Fruit fly (Drosophila melanogaster) whole organism, wandering third instar larva: Measurements from ENCODE around the gene CG8043.

Experiments used
- Abd-B ChIP-seq: fragments of >200 bp; optimal IDR thresholded peaks from 2 replicates; lab custom pipeline; 2017; ENCODE audit warnings: missing biosample characterization, missing genetic modification characterization
- CG32264 ChIP-seq: fragments of 200-800 bp; sonication (Bioruptor generic); optimal IDR thresholded peaks from 2 replicates; lab custom pipeline; 2016; ENCODE audit warnings: missing biosample characterization, missing genetic modification characterization
- CG9705 ChIP-seq: fragments of 200-800 bp; sonication (Bioruptor generic); optimal IDR thresholded peaks from 2 replicates; lab custom pipeline; 2018; ENCODE audit warnings: missing biosample characterization, mild to moderate bottlenecking, missing genetic modification characterization
- CrebA ChIP-seq: fragments of 200-800 bp; sonication (Bioruptor generic); optimal IDR thresholded peaks from 2 replicates; lab custom pipeline; 2016; ENCODE audit warnings: missing biosample characterization, mild to moderate bottlenecking, missing genetic modification characterization, borderline replicate concordance
- Dfd ChIP-seq: fragments of >200 bp; optimal IDR thresholded peaks from 2 replicates; lab custom pipeline; 2017; ENCODE audit warnings: missing biosample characterization, missing genetic modification characterization
- Dif ChIP-seq: fragments of 200-275, 200-300 bp; sonication (Bioruptor generic); optimal IDR thresholded peaks from 2 replicates; lab custom pipeline; 2018; ENCODE audit warnings: missing biosample characterization, missing genetic modification characterization; ENCODE audit not compliant: partially characterized antibody
- GATAd ChIP-seq: sonication (Bioruptor generic); optimal IDR thresholded peaks from 2 replicates; lab custom pipeline; 2016; ENCODE audit warnings: missing biosample characterization, missing genetic modification characterization
- HLH106 ChIP-seq: fragments of 200-800 bp; optimal IDR thresholded peaks from 3 replicates; lab custom pipeline; 2019; ENCODE audit warnings: missing biosample characterization, mild to moderate bottlenecking, missing genetic modification characterization, moderate library complexity
- Hnf4 ChIP-seq: fragments of 200-800 bp; sonication (Bioruptor generic); optimal IDR thresholded peaks from 2 replicates; lab custom pipeline; 2016; ENCODE audit warnings: missing biosample characterization, mild to moderate bottlenecking, missing genetic modification characterization
- Hr78 ChIP-seq: fragments of >200 bp; optimal IDR thresholded peaks from 2 replicates; lab custom pipeline; 2017; ENCODE audit warnings: missing biosample characterization, missing genetic modification characterization
- Jra ChIP-seq: sonication (Bioruptor generic); optimal IDR thresholded peaks from 2 replicates; lab custom pipeline; 2016; ENCODE audit warnings: missing biosample characterization, missing genetic modification characterization
- N ChIP-seq: fragments of >200 bp; optimal IDR thresholded peaks from 2 replicates; lab custom pipeline; 2018; ENCODE audit warnings: missing biosample characterization, missing external identifiers, missing genetic modification characterization
- OdsH ChIP-seq: fragments of 200-800 bp; sonication (Bioruptor generic); optimal IDR thresholded peaks from 2 replicates; lab custom pipeline; 2016; ENCODE audit warnings: missing biosample characterization, mild to moderate bottlenecking, missing genetic modification characterization
- Rel ChIP-seq, 2 experiments: fragments of 200-800 bp; sonication (Bioruptor generic) in 1 of 2; optimal IDR thresholded peaks; 2 replicates in 1 of 2; 3 replicates in 1 of 2; lab custom pipeline; 2016 to 2019; ENCODE audit warnings: mild to moderate bottlenecking in 2 of 2, missing biosample characterization in 2 of 2, missing genetic modification characterization in 2 of 2, moderate library complexity in 1 of 2
- Sp1 ChIP-seq: fragments of 200-800 bp; sonication (Bioruptor generic); optimal IDR thresholded peaks from 3 replicates; lab custom pipeline; 2019; ENCODE audit warnings: missing biosample characterization, mild to moderate bottlenecking, missing genetic modification characterization, moderate library complexity
- Vsx2 ChIP-seq: fragments of 200-300, 225-300 bp; sonication (Bioruptor generic); optimal IDR thresholded peaks from 2 replicates; lab custom pipeline; 2018; ENCODE audit warnings: missing biosample characterization, missing genetic modification characterization; ENCODE audit not compliant: partially characterized antibody
- br ChIP-seq: fragments of 200-800 bp; sonication (Bioruptor generic); optimal IDR thresholded peaks from 2 replicates; lab custom pipeline; 2016; ENCODE audit warnings: missing biosample characterization, missing genetic modification characterization
- brk ChIP-seq: fragments of 200-800 bp; sonication (Bioruptor generic); optimal IDR thresholded peaks from 2 replicates; lab custom pipeline; 2016; ENCODE audit warnings: missing biosample characterization, mild to moderate bottlenecking, missing genetic modification characterization
- dl ChIP-seq, 2 experiments: fragments of 175-275, 200-275 bp in 1 of 2; fragments of 200-275 bp in 1 of 2; sonication (Bioruptor generic); optimal IDR thresholded peaks; lab custom pipeline; 2018; ENCODE audit warnings: mild to moderate bottlenecking in 2 of 2, missing biosample characterization in 2 of 2, missing genetic modification characterization in 2 of 2, moderate library complexity in 2 of 2; ENCODE audit not compliant: partially characterized antibody in 2 of 2, insufficient read depth in 1 of 2
- dsf ChIP-seq: sonication (Bioruptor generic); optimal IDR thresholded peaks from 2 replicates; lab custom pipeline; 2016; ENCODE audit warnings: missing biosample characterization, missing genetic modification characterization, borderline replicate concordance
- ey ChIP-seq: fragments of 200-800 bp; sonication (Bioruptor generic); optimal IDR thresholded peaks from 2 replicates; lab custom pipeline; 2016; ENCODE audit warnings: missing biosample characterization, missing genetic modification characterization
- foxo ChIP-seq, 2 experiments: fragments of 200-800 bp; sonication (Bioruptor generic); optimal IDR thresholded peaks; 2 replicates in 1 of 2; 3 replicates in 1 of 2; lab custom pipeline; 2016 to 2017; ENCODE audit warnings: missing biosample characterization in 2 of 2, missing genetic modification characterization in 2 of 2
- fru ChIP-seq: fragments of 200-800 bp; sonication (Bioruptor generic); optimal IDR thresholded peaks from 3 replicates; lab custom pipeline; 2016; ENCODE audit warnings: missing biosample characterization, mild to moderate bottlenecking, missing genetic modification characterization
- h ChIP-seq: fragments of 200-800 bp; sonication (Bioruptor generic); optimal IDR thresholded peaks from 3 replicates; lab custom pipeline; 2016; ENCODE audit warnings: missing biosample characterization, mild to moderate bottlenecking, missing genetic modification characterization
- lola ChIP-seq: fragments of >200 bp; optimal IDR thresholded peaks from 2 replicates; lab custom pipeline; 2017; ENCODE audit warnings: missing biosample characterization, missing genetic modification characterization
- pan ChIP-seq: fragments of >200 bp; optimal IDR thresholded peaks from 2 replicates; lab custom pipeline; 2017
- rgr ChIP-seq: fragments of 200-800 bp; sonication (Bioruptor generic); optimal IDR thresholded peaks from 3 replicates; lab custom pipeline; 2016; ENCODE audit warnings: missing biosample characterization, mild to moderate bottlenecking, missing genetic modification characterization
- sage ChIP-seq: fragments of 200-800 bp; sonication (Bioruptor generic); optimal IDR thresholded peaks from 2 replicates; lab custom pipeline; 2016; ENCODE audit warnings: missing biosample characterization, mild to moderate bottlenecking, missing genetic modification characterization
- sv ChIP-seq: fragments of 200-800 bp; sonication (Bioruptor generic); optimal IDR thresholded peaks from 3 replicates; lab custom pipeline; 2016; ENCODE audit warnings: missing biosample characterization, missing genetic modification characterization
- woc ChIP-seq: sonication (Bioruptor generic); optimal IDR thresholded peaks from 2 replicates; lab custom pipeline; 2016; ENCODE audit warnings: missing biosample characterization, mild to moderate bottlenecking, missing genetic modification characterization

The CG8043 gene

DNA sequence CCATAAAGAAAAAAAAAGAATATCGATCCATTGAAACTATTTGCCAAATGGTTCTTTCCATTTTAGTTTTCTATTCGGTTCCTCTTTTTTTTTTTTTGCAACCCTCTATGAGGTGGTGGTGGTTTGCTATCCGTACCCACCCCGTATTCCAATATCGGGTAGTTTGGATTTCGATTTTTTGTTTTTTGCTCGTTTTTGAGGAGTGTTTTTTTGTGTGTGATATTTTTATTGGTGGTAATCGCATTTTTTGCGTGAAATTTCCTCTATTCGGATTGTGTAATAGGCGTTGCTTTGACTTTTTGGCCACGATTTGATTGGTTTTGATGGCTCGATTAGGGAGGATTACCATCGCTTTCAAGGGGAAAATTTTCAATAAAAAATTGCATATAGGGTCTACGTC lies 9.7 kb downstream of the CG8043 start:
- TF ChIP-seq dsf (GFP tag; lab: Kevin White, UChicago) (no peak), Dif (GFP tag; lab: Kevin White, UChicago) (no peak), Jra (GFP tag; lab: Kevin White, UChicago) (no peak), woc (GFP tag; lab: Kevin White, UChicago) (no peak), CG9705 (GFP tag; lab: Kevin White, UChicago) (no peak), Hnf4 (GFP tag; lab: Kevin White, UChicago) (no peak)

DNA sequence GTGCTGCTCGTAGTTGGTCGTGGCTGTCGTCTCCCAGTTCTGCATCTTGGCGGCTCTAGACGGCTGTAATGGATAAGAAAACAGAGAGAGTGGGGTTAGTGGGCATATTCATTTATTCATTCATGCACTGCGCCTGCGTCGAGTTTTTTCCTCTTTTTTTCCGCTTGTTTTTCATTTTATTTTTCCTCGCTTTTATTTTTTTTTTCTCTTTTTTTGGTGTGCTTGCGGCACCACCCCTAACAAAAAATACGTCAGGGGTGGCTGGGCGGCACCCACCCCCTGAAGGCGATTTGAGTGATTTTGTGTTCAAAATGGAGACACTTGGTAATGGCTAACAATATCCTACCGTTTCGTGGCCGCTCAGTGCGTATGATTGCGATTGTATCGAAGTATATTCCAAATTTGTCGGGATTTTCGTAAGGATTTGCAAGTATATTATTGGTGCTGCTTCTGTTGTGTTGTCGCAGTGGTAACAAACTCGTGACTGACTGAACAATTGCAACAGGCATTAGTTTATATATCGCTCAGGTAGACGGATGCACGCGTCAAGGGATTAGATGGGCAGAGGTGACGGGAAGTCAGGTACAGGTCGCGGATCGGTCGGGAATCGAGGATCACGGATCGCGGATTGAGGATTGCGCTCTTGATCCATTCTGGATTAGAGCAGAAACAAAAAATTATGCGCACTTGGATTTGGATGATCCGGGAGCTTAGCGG lies 17.6 kb downstream of the CG8043 start:
- TF ChIP-seq sv (GFP tag; lab: Kevin White, UChicago) (no peak), CG32264 (GFP tag; lab: Kevin White, UChicago) (no peak), rgr (GFP tag; lab: Kevin White, UChicago) (no peak), CrebA (GFP tag; lab: Kevin White, UChicago) (peak; percentile 39), OdsH (GFP tag; lab: Kevin White, UChicago) (no peak), Sp1 (peak; percentile 79), Hr78 (GFP tag; lab: Kevin White, UChicago) (no peak), CG9705 (GFP tag; lab: Kevin White, UChicago) (no peak), HLH106 (tag; lab: Kevin White, UChicago) (no peak)

DNA sequence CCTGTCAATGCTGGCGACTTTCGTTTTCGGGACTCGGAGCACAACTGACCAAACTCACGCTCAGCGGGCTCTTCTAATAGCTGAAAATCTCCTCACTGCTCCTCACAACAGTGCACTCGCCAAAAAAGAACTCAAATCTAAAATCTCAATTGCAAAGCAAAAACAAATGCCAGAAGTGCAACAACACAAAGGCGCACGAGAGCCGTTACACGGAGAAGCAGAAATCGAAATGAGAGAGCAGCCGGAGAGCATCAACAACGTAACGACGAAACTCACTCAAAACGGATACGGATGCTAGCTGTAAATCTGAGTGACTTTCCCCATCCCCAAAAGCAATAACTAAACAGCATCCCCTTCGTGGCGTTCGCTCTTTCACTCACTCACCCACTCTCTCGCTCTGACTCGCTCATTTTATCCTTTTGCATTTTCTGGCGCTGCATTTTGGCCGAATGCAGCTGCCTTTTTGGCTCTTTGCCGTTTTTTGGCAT lies 21.1 kb downstream of the CG8043 start, which contains the start of gene hb:
Gene hb, minus strand, starts transcription at position 51 of the 488 bp plus-strand sequence.
- TF ChIP-seq fru (GFP tag; lab: Kevin White, UChicago) (no peak), Vsx2 (GFP tag; lab: Kevin White, UChicago) (no peak), HLH106 (tag; lab: Kevin White, UChicago) (no peak), OdsH (GFP tag; lab: Kevin White, UChicago) (no peak), brk (GFP tag; lab: Kevin White, UChicago) (no peak)

DNA sequence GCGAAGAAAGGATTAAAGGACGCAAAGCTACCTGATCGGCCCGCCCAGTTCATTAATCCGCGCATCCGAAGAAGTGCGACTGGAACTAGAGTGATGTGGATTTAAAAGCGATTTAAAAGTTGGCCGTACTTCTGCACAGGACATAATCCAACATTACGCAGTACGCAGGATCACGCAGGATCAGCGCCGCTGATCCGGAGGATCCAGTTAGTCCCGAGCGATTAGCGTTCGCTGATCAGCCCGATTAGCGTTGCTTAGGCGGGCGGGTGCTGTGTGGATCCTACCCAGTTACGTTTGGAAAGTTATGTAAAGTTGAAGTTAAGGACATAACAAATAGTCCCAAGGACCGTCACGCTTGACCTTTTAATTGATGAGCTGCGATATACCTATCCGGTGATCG lies 22.5 kb downstream of the CG8043 start:
- TF ChIP-seq Jra (GFP tag; lab: Kevin White, UChicago) (no peak), dsf (GFP tag; lab: Kevin White, UChicago) (no peak), N (GFP tag; lab: Kevin White, UChicago) (no peak), dl (GFP tag; optimal IDR thresholded peaks at IDR 0.05; lab: Kevin White, UChicago; ENCODE audit: insufficient read depth in 1 of 2, partially characterized antibody in 2 of 2) (no peak), foxo (GFP tag; optimal IDR thresholded peaks at IDR 0.05; lab: Kevin White, UChicago) (no peak), sage (GFP tag; lab: Kevin White, UChicago) (no peak), GATAd (GFP tag; lab: Kevin White, UChicago) (no peak), pan (lab: Kevin White, UChicago) (no peak)
- TF ChIP-seq, all 38 proteins: peak for 0

DNA sequence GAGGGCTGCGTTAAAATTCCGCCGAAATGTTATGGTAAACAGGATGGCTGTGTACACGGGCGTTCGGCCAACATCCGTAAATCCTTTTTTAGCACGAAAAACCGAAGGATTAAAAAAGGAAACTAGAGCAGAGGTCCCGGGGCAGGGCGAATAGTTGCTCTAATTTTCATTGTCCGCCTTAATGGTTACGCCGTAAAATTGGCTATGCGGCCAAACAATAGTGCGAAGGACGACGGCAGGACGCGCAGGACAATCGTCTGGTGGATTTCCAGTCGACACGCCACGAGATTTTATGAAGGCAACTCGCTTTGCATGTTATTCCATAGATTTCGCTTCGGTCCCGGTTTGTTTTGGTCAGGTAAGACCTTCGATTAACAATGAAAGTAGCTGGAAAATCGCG lies 23.9 kb downstream of the CG8043 start:
- TF ChIP-seq Abd-B (GFP tag; lab: Kevin White, UChicago) (no peak), woc (GFP tag; lab: Kevin White, UChicago) (no peak), Jra (GFP tag; lab: Kevin White, UChicago) (no peak), lola (no peak), fru (GFP tag; lab: Kevin White, UChicago) (no peak), br (GFP tag; lab: Kevin White, UChicago) (no peak), Sp1 (no peak), pan (lab: Kevin White, UChicago) (no peak), foxo (GFP tag; optimal IDR thresholded peaks at IDR 0.05; lab: Kevin White, UChicago) (no peak), Dfd (no peak), rgr (GFP tag; lab: Kevin White, UChicago) (no peak), dl (GFP tag; optimal IDR thresholded peaks at IDR 0.05; lab: Kevin White, UChicago; ENCODE audit: insufficient read depth in 1 of 2, partially characterized antibody in 2 of 2) (no peak), OdsH (GFP tag; lab: Kevin White, UChicago) (no peak), Hr78 (GFP tag; lab: Kevin White, UChicago) (no peak), h (no peak), ey (no peak), Rel (GFP tag; optimal IDR thresholded peaks at IDR 0.05; lab: Kevin White, UChicago) (no peak), Rel (tag; optimal IDR thresholded peaks at IDR 0.05; lab: Kevin White, UChicago) (no peak)
